Worm (Caenorhabditis elegans) whole organism, L1 larva: ENCODE data around the gene ech-9.
A peak's percentile ranks its signal among the peaks of the same experiment; 100 is the strongest.

ENCODE experiments used
- C04F5.9 ChIP-seq: sonication (generic microtip); optimal IDR thresholded peaks from 2 replicates; lab custom pipeline; 2016; ENCODE audit warnings: missing genetic modification characterization, missing compliant biosample characterization
- C34B4.2 ChIP-seq: sonication (generic microtip); optimal IDR thresholded peaks from 2 replicates; lab custom pipeline; 2017; ENCODE audit warnings: mild to moderate bottlenecking, missing genetic modification characterization, missing compliant biosample characterization
- F16B12.6 ChIP-seq: fragments of 150-350 bp; optimal IDR thresholded peaks from 2 replicates; lab custom pipeline; 2014; ENCODE audit warnings: missing biosample characterization, missing genetic modification characterization
- aly-2 ChIP-seq: fragments of 150-350 bp; optimal IDR thresholded peaks from 2 replicates; lab custom pipeline; 2014; ENCODE audit warnings: missing biosample characterization, missing genetic modification characterization
- ama-1 ChIP-seq: fragments of 150-350 bp; optimal IDR thresholded peaks from 2 replicates; lab custom pipeline; 2014
- blmp-1 ChIP-seq: fragments of 150-350 bp; optimal IDR thresholded peaks from 2 replicates; lab custom pipeline; 2014; ENCODE audit warnings: missing biosample characterization, missing genetic modification characterization
- ceh-63 ChIP-seq: fragments of 200-800 bp; sonication (Bioruptor generic); optimal IDR thresholded peaks from 2 replicates; lab custom pipeline; 2018; ENCODE audit warnings: mild to moderate bottlenecking, missing genetic modification characterization, missing compliant biosample characterization
- ceh-88 ChIP-seq: fragments of 200-800 bp; sonication (Bioruptor generic); IDR thresholded peaks from 2 replicates; pipeline ENCODE4 v1.3.6; 2022; ENCODE audit warnings: missing genetic modification characterization, missing compliant biosample characterization
- efl-1 ChIP-seq, 4 experiments: fragments of 150-350 bp; optimal IDR thresholded peaks in 3 of 4; peaks in 1 of 4; 1 replicate in 1 of 4; 2 replicates in 3 of 4; lab custom pipeline; 2014; ENCODE audit warnings: missing biosample characterization in 2 of 4, missing genetic modification characterization in 2 of 4, missing genetic modification reagents in 2 of 4
- efl-3 ChIP-seq: fragments of 200-800 bp; sonication (Bioruptor generic); optimal IDR thresholded peaks from 2 replicates; lab custom pipeline; 2018; ENCODE audit warnings: mild to moderate bottlenecking, missing genetic modification characterization, missing compliant biosample characterization
- egl-13 ChIP-seq: sonication (generic microtip); optimal IDR thresholded peaks from 2 replicates; lab custom pipeline; 2016; ENCODE audit warnings: missing genotype, missing genetic modification reagents, missing genetic modification characterization, missing compliant biosample characterization
- elt-2 ChIP-seq: sonication (generic microtip); optimal IDR thresholded peaks from 2 replicates; lab custom pipeline; 2016; ENCODE audit warnings: missing genetic modification characterization, mild to moderate bottlenecking, inconsistent platforms, missing compliant biosample characterization, missing genetic modification reagents
- ets-5 ChIP-seq: fragments of 200-800 bp; sonication (Bioruptor generic); IDR thresholded peaks from 2 replicates; pipeline ENCODE4 v1.3.6; 2022; ENCODE audit warnings: missing genetic modification characterization, missing compliant biosample characterization
- fkh-10 ChIP-seq: sonication (generic microtip); optimal IDR thresholded peaks from 2 replicates; lab custom pipeline; 2017; ENCODE audit warnings: missing biosample characterization, missing genetic modification reagents, missing genetic modification characterization
- fkh-4 ChIP-seq: sonication (generic microtip); optimal IDR thresholded peaks from 2 replicates; lab custom pipeline; 2016; ENCODE audit warnings: missing compliant biosample characterization, missing genetic modification characterization, borderline replicate concordance
- fos-1 ChIP-seq: fragments of 150-350 bp; optimal IDR thresholded peaks from 2 replicates; lab custom pipeline; 2014; ENCODE audit warnings: missing biosample characterization, missing genetic modification characterization
- grh-1 ChIP-seq: fragments of 200-800 bp; sonication (Bioruptor generic); IDR thresholded peaks from 2 replicates; pipeline ENCODE4 v1.3.6; 2022; ENCODE audit warnings: missing genetic modification reagents, missing genetic modification characterization, missing compliant biosample characterization
- hlh-4 ChIP-seq: sonication (generic microtip); optimal IDR thresholded peaks from 2 replicates; lab custom pipeline; 2016; ENCODE audit warnings: mild to moderate bottlenecking, missing genetic modification characterization, missing compliant biosample characterization
- hpl-2 ChIP-seq: fragments of 150-350 bp; optimal IDR thresholded peaks from 2 replicates; lab custom pipeline; 2014; ENCODE audit warnings: missing biosample characterization, missing genetic modification reagents, missing genetic modification characterization
- irx-1 ChIP-seq: sonication (generic microtip); optimal IDR thresholded peaks from 2 replicates; lab custom pipeline; 2016; ENCODE audit warnings: missing genetic modification characterization, missing compliant biosample characterization
- lin-13 ChIP-seq: fragments of 150-350 bp; optimal IDR thresholded peaks from 2 replicates; lab custom pipeline; 2014; ENCODE audit warnings: missing biosample characterization, missing genetic modification reagents, missing genetic modification characterization
- lin-14 ChIP-seq: fragments of 200-800 bp; sonication (Bioruptor generic); optimal IDR thresholded peaks from 2 replicates; lab custom pipeline; 2018; ENCODE audit warnings: mild to moderate bottlenecking, missing genetic modification characterization, moderate library complexity, missing compliant biosample characterization
- lin-39 ChIP-seq: fragments of 150-350 bp; optimal IDR thresholded peaks from 2 replicates; lab custom pipeline; 2014; ENCODE audit warnings: missing biosample characterization, missing genetic modification reagents, missing genetic modification characterization
- lsy-2 ChIP-seq, 2 experiments: fragments of 150-350 bp; optimal IDR thresholded peaks; 2 replicates each; lab custom pipeline; 2014; ENCODE audit warnings: missing biosample characterization in 2 of 2, missing genetic modification characterization in 2 of 2
- mep-1 ChIP-seq: fragments of 150-350 bp; optimal IDR thresholded peaks from 2 replicates; lab custom pipeline; 2014; ENCODE audit warnings: missing biosample characterization, missing genetic modification characterization
- nhr-11 ChIP-seq: fragments of 150-350 bp; optimal IDR thresholded peaks from 2 replicates; lab custom pipeline; 2014; ENCODE audit warnings: missing biosample characterization, missing genetic modification characterization
- nhr-20 ChIP-seq: sonication (generic microtip); optimal IDR thresholded peaks from 2 replicates; lab custom pipeline; 2016; ENCODE audit warnings: mild to moderate bottlenecking, missing genetic modification characterization, missing compliant biosample characterization
- nhr-237 ChIP-seq: fragments of 150-350 bp; optimal IDR thresholded peaks from 2 replicates; lab custom pipeline; 2014; ENCODE audit warnings: missing biosample characterization, missing genetic modification characterization
- nhr-47 ChIP-seq: sonication (generic microtip); optimal IDR thresholded peaks from 2 replicates; lab custom pipeline; 2016; ENCODE audit warnings: mild to moderate bottlenecking, missing genetic modification characterization, moderate library complexity, missing compliant biosample characterization
- nhr-71 ChIP-seq: sonication (generic microtip); optimal IDR thresholded peaks from 2 replicates; lab custom pipeline; 2016; ENCODE audit warnings: mild to moderate bottlenecking, missing genetic modification characterization, moderate library complexity, missing compliant biosample characterization
- nhr-76 ChIP-seq: sonication (generic microtip); optimal IDR thresholded peaks from 2 replicates; lab custom pipeline; 2017; ENCODE audit warnings: missing biosample characterization, missing genetic modification characterization
- pag-3 ChIP-seq: sonication (generic microtip); optimal IDR thresholded peaks from 2 replicates; lab custom pipeline; 2017; ENCODE audit warnings: missing genetic modification characterization, mild to moderate bottlenecking, missing compliant biosample characterization, antibody characterized with exemption, borderline replicate concordance; ENCODE audit not compliant: insufficient read depth
- pax-3 ChIP-seq: fragments of 200-800 bp; sonication (Bioruptor generic); optimal IDR thresholded peaks from 2 replicates; lab custom pipeline; 2018; ENCODE audit warnings: mild to moderate bottlenecking, missing genetic modification characterization, moderate library complexity, missing compliant biosample characterization
- pqm-1 ChIP-seq: sonication (generic microtip); optimal IDR thresholded peaks from 3 replicates; lab custom pipeline; 2017; ENCODE audit warnings: missing biosample characterization, missing genetic modification characterization
- skn-1 ChIP-seq: fragments of 150-350 bp; optimal IDR thresholded peaks from 2 replicates; lab custom pipeline; 2014; ENCODE audit warnings: missing biosample characterization, missing genetic modification characterization
- snpc-4 ChIP-seq: fragments of 150-350 bp; optimal IDR thresholded peaks from 2 replicates; lab custom pipeline; 2014; ENCODE audit warnings: missing biosample characterization, missing genetic modification characterization
- snu-23 ChIP-seq: sonication (generic microtip); optimal IDR thresholded peaks from 2 replicates; lab custom pipeline; 2016; ENCODE audit warnings: missing genetic modification characterization, missing compliant biosample characterization
- sox-4 ChIP-seq: sonication (generic microtip); optimal IDR thresholded peaks from 2 replicates; lab custom pipeline; 2016; ENCODE audit warnings: missing genetic modification characterization, missing compliant biosample characterization
- sptf-1 ChIP-seq: fragments of 150-350 bp; optimal IDR thresholded peaks from 2 replicates; lab custom pipeline; 2014; ENCODE audit warnings: missing biosample characterization, missing genetic modification characterization
- swsn-7 ChIP-seq: sonication (generic microtip); optimal IDR thresholded peaks from 2 replicates; lab custom pipeline; 2016; ENCODE audit warnings: missing genetic modification characterization, missing compliant biosample characterization
- tbx-2 ChIP-seq: sonication (generic microtip); optimal IDR thresholded peaks from 2 replicates; lab custom pipeline; 2016; ENCODE audit warnings: missing genetic modification characterization, missing compliant biosample characterization
- unc-130 ChIP-seq: fragments of 150-350 bp; optimal IDR thresholded peaks from 2 replicates; lab custom pipeline; 2017; ENCODE audit warnings: missing biosample characterization, missing genetic modification characterization, inconsistent platforms
- unc-30 ChIP-seq: sonication (generic microtip); optimal IDR thresholded peaks from 2 replicates; lab custom pipeline; 2017; ENCODE audit warnings: missing biosample characterization, missing genetic modification characterization
- unc-86 ChIP-seq: sonication (generic microtip); optimal IDR thresholded peaks from 2 replicates; lab custom pipeline; 2016; ENCODE audit warnings: missing genetic modification characterization, missing compliant biosample characterization
- unc-98 ChIP-seq: fragments of 200-800 bp; sonication (Bioruptor generic); IDR thresholded peaks from 2 replicates; pipeline ENCODE4 v1.3.6; 2022; ENCODE audit warnings: missing genetic modification characterization, missing compliant biosample characterization
- xbp-1 ChIP-seq: sonication (generic microtip); optimal IDR thresholded peaks from 2 replicates; lab custom pipeline; 2016; ENCODE audit warnings: missing genetic modification characterization, missing compliant biosample characterization
- zip-4 ChIP-seq: fragments of 200-800 bp; sonication (Bioruptor generic); optimal IDR thresholded peaks from 2 replicates; lab custom pipeline; 2018; ENCODE audit warnings: mild to moderate bottlenecking, missing genetic modification characterization, moderate library complexity, missing compliant biosample characterization
- ztf-11 ChIP-seq, 2 experiments: sonication (generic microtip); optimal IDR thresholded peaks; 2 replicates each; lab custom pipeline; 2016 to 2017; ENCODE audit warnings: missing genetic modification characterization in 2 of 2, missing biosample characterization in 1 of 2, missing compliant biosample characterization in 1 of 2
- ztf-4 ChIP-seq: fragments of 150-350 bp; optimal IDR thresholded peaks from 2 replicates; lab custom pipeline; 2014; ENCODE audit warnings: missing biosample characterization, missing genetic modification characterization

ech-9 gene

DNA sequence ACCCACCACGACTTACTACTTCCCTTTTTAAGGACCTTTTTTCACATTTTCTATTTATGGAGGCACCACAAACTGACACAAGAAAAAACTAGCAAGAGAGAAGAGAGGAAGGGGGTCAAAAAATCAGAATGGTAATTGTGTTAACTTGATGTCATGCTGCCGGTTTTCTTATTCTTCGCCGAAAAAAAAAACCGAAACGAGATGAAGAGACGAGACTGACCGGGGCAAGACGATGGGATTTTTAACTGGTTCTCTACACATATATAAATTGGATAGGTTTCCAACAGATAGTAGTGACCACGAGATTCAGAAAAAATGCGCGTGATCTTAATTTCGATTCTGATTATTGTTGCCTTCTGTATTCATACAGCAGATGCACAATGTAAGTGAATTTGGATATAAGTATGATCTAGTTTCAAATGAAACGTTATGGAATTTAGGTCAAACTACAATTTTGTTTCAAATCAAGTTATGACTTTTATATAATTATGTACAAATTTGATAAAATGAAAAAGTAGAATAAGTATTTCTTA lies 38.7 kb upstream of the ech-9 start, which contains the start of gene Y43C5A.3 (continued):
- peak; percentile 56 for TF ChIP-seq lin-14 (GFP tag; lab: Kevin White, UChicago)
- TF ChIP-seq aly-2 (tag; lab: Kevin White, UChicago), result no peak
- TF ChIP-seq xbp-1 (tag; lab: Kevin White, UChicago), result no peak
- no peak for TF ChIP-seq unc-130
- no peak for TF ChIP-seq hpl-2 (GFP tag; lab: Kevin White, UChicago)
- TF ChIP-seq unc-30 (tag; lab: Kevin White, UChicago), result no peak
- peak; percentile 69 for TF ChIP-seq blmp-1 (tag; lab: Kevin White, UChicago)
- TF ChIP-seq nhr-71 (tag; lab: Kevin White, UChicago), result peak; percentile 53
- TF ChIP-seq ama-1 (lab: Kevin White, UChicago), result no peak
- TF ChIP-seq nhr-20, result peak; percentile 57
- TF ChIP-seq pag-3 (tag; lab: Kevin White, UChicago), result no peak
- TF ChIP-seq zip-4 (GFP tag; lab: Kevin White, UChicago), result no peak
- TF ChIP-seq elt-2 (tag; lab: Kevin White, UChicago), result no peak
- TF ChIP-seq ceh-63, result no peak
- no peak for TF ChIP-seq hlh-4
- no peak for TF ChIP-seq grh-1 (GFP tag; lab: Robert Waterston, UW)
- TF ChIP-seq pax-3 (tag; lab: Kevin White, UChicago), result no peak
- TF ChIP-seq lin-13, result no peak
- TF ChIP-seq ets-5 (GFP tag; lab: Robert Waterston, UW), result no peak
- TF ChIP-seq F16B12.6, result no peak
- no peak for TF ChIP-seq ceh-88 (GFP tag; lab: Robert Waterston, UW)
- no peak for TF ChIP-seq nhr-237 (tag; lab: Kevin White, UChicago)
- no peak for TF ChIP-seq mep-1 (tag; lab: Kevin White, UChicago)
- TF ChIP-seq snpc-4 (tag; lab: Kevin White, UChicago), result no peak
- no peak for TF ChIP-seq ztf-4 (tag; lab: Kevin White, UChicago)
- TF ChIP-seq fkh-10 (GFP tag; lab: Kevin White, UChicago), result no peak
- no peak for TF ChIP-seq lsy-2 (tag; optimal IDR thresholded peaks at IDR 0.05; lab: Kevin White, UChicago)
- TF ChIP-seq pqm-1, result no peak
- TF ChIP-seq C04F5.9 (tag; lab: Kevin White, UChicago), result no peak
- no peak for TF ChIP-seq lin-39 (tag; lab: Kevin White, UChicago)
- no peak for TF ChIP-seq swsn-7 (tag; lab: Kevin White, UChicago)
- no peak for TF ChIP-seq fkh-4 (tag; lab: Kevin White, UChicago)
- TF ChIP-seq skn-1 (tag; lab: Kevin White, UChicago), result no peak
- TF ChIP-seq nhr-47, result peak; percentile 18
- no peak for TF ChIP-seq efl-3 (GFP tag; lab: Kevin White, UChicago)
- TF ChIP-seq nhr-76 (tag; lab: Kevin White, UChicago), result no peak
- TF ChIP-seq egl-13 (tag; lab: Kevin White, UChicago), result no peak
- no peak for TF ChIP-seq ztf-11 (tag; optimal IDR thresholded peaks at IDR 0.05; lab: Kevin White, UChicago)
- TF ChIP-seq efl-1 (optimal IDR thresholded peaks at IDR 0.05; lab: Kevin White, UChicago), result no peak
- peak in 1 of 2 experiments; percentile 82 for TF ChIP-seq efl-1 (GFP tag; optimal IDR thresholded peaks at IDR 0.05 in 1 of 2; lab: Kevin White, UChicago)
- no peak for TF ChIP-seq sox-4 (tag; lab: Kevin White, UChicago)
- TF ChIP-seq C34B4.2, result no peak
- TF ChIP-seq sptf-1 (tag; lab: Kevin White, UChicago), result no peak
- TF ChIP-seq unc-86 (tag; lab: Kevin White, UChicago), result no peak
- peak; percentile 45 for TF ChIP-seq snu-23
- no peak for TF ChIP-seq fos-1 (tag; lab: Kevin White, UChicago)
- TF ChIP-seq nhr-11 (tag; lab: Kevin White, UChicago), result no peak
- peak; percentile 11 for TF ChIP-seq tbx-2 (tag; lab: Kevin White, UChicago)
- no peak for TF ChIP-seq unc-98 (GFP tag; lab: Robert Waterston, UW)
- no peak for TF ChIP-seq irx-1
